Worm (Caenorhabditis elegans): Measurements from ENCODE around the gene F42E8.1.

DNA sequence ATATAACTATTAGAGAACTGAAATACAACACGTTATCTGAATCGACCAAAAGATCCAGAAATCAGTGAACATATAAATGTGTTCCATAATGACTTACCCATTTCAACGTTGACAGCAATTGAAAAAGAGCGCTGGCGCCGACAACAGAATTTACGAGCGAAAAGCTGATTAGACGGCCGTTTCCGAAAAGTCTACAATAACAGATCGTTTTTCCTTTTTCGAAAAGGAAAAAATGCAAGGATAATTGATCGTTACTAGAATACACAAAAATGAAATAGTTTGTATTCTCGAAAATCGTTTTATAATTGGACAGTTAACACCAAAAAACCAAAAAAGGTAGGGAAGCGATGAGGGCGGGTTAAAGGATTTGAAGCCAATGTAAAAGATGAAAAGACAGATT lies 8.3 kb upstream of the F42E8.1 start, which contains the start of gene srr-1:
- TF ChIP-seq nhr-10 (tag; optimal IDR thresholded peaks at IDR 0.05) (no peak), nhr-77 (tag; optimal IDR thresholded peaks at IDR 0.05) (no peak), alr-1 (tag; optimal IDR thresholded peaks at IDR 0.05) (no peak), blmp-1 (tag; optimal IDR thresholded peaks at IDR 0.05; ENCODE audit: insufficient read depth) (no peak), nhr-12 (tag; optimal IDR thresholded peaks at IDR 0.05) (no peak), ceh-82 (tag; optimal IDR thresholded peaks at IDR 0.05) (no peak), nhr-237 (tag; optimal IDR thresholded peaks at IDR 0.05) (no peak), ztf-4 (tag; optimal IDR thresholded peaks at IDR 0.05) (no peak)
